Worm (Caenorhabditis elegans) whole organism, L3 larva: ENCODE measurements around the gene unc-78.

ENCODE experiments used
- ZK546.5 ChIP-seq: sonication (generic microtip); optimal IDR thresholded peaks from 2 replicates; lab custom pipeline; 2017; ENCODE audit warnings: missing biosample characterization, missing genetic modification characterization
- aly-2 ChIP-seq: fragments of 150-350 bp; optimal IDR thresholded peaks from 2 replicates; lab custom pipeline; 2014; ENCODE audit warnings: missing biosample characterization, missing genetic modification characterization
- ama-1 ChIP-seq: fragments of 150-350 bp; optimal IDR thresholded peaks from 2 replicates; lab custom pipeline; 2018
- ceh-9 ChIP-seq: sonication (generic microtip); optimal IDR thresholded peaks from 2 replicates; lab custom pipeline; 2018; ENCODE audit warnings: missing biosample characterization, missing genetic modification characterization
- daf-12 ChIP-seq: fragments of 150-350 bp; optimal IDR thresholded peaks from 2 replicates; lab custom pipeline; 2014; ENCODE audit warnings: missing biosample characterization, missing genetic modification reagents, missing genetic modification characterization
- egl-27 ChIP-seq: sonication (generic microtip); optimal IDR thresholded peaks from 4 replicates; lab custom pipeline; 2017; ENCODE audit warnings: missing biosample characterization, missing genetic modification reagents, missing genetic modification characterization
- fkh-2 ChIP-seq: fragments of 150-350 bp; optimal IDR thresholded peaks from 2 replicates; lab custom pipeline; 2014; ENCODE audit warnings: missing biosample characterization, missing genetic modification reagents, missing genetic modification characterization
- fos-1 ChIP-seq: fragments of 150-350 bp; optimal IDR thresholded peaks from 2 replicates; lab custom pipeline; 2014; ENCODE audit warnings: missing biosample characterization, missing genetic modification characterization
- lin-15B ChIP-seq: fragments of 150-350 bp; optimal IDR thresholded peaks from 2 replicates; lab custom pipeline; 2014; ENCODE audit warnings: missing biosample characterization, missing genetic modification characterization
- mdl-1 ChIP-seq: fragments of 150-350 bp; optimal IDR thresholded peaks from 2 replicates; lab custom pipeline; 2014; ENCODE audit warnings: missing biosample characterization, missing genetic modification characterization
- mml-1 ChIP-seq: fragments of 150-350 bp; sonication (generic microtip); optimal IDR thresholded peaks from 3 replicates; lab custom pipeline; 2014; ENCODE audit warnings: missing biosample characterization, missing genetic modification characterization
- nhr-12 ChIP-seq: fragments of 150-350 bp; optimal IDR thresholded peaks from 2 replicates; lab custom pipeline; 2014; ENCODE audit warnings: missing biosample characterization, missing genetic modification characterization
- nhr-23 ChIP-seq: fragments of 150-350 bp; optimal IDR thresholded peaks from 2 replicates; lab custom pipeline; 2014; ENCODE audit warnings: missing biosample characterization, missing genetic modification reagents, missing genetic modification characterization
- nhr-237 ChIP-seq: fragments of 150-350 bp; optimal IDR thresholded peaks from 2 replicates; lab custom pipeline; 2014; ENCODE audit warnings: missing biosample characterization, missing genetic modification characterization
- nhr-25 ChIP-seq: sonication (generic microtip); optimal IDR thresholded peaks from 2 replicates; lab custom pipeline; 2017; ENCODE audit warnings: missing biosample characterization, missing genetic modification characterization
- nhr-43 ChIP-seq: sonication (generic microtip); optimal IDR thresholded peaks from 2 replicates; lab custom pipeline; 2016; ENCODE audit warnings: mild to moderate bottlenecking, missing genetic modification characterization, missing compliant biosample characterization; ENCODE audit not compliant: poor library complexity, severe bottlenecking
- nhr-67 ChIP-seq: fragments of 150-350 bp; optimal IDR thresholded peaks from 2 replicates; lab custom pipeline; 2014; ENCODE audit warnings: missing biosample characterization, missing genetic modification characterization
- nhr-77 ChIP-seq: fragments of 150-350 bp; optimal IDR thresholded peaks from 2 replicates; lab custom pipeline; 2014; ENCODE audit warnings: missing biosample characterization, missing genetic modification characterization
- pha-4 ChIP-seq: fragments of 150-350 bp; optimal IDR thresholded peaks from 2 replicates; lab custom pipeline; 2014; ENCODE audit warnings: missing biosample characterization, missing genetic modification reagents, missing genetic modification characterization
- tbx-2 ChIP-seq: sonication (generic microtip); optimal IDR thresholded peaks from 2 replicates; lab custom pipeline; 2016; ENCODE audit warnings: mild to moderate bottlenecking, missing genetic modification characterization, missing compliant biosample characterization
- unc-39 ChIP-seq: sonication (generic microtip); optimal IDR thresholded peaks from 4 replicates; lab custom pipeline; 2017; ENCODE audit warnings: missing biosample characterization, missing genetic modification characterization
- ztf-11 ChIP-seq: fragments of 150-350 bp; optimal IDR thresholded peaks from 2 replicates; lab custom pipeline; 2014; ENCODE audit warnings: missing biosample characterization, missing genetic modification characterization
- ztf-4 ChIP-seq: fragments of 150-350 bp; optimal IDR thresholded peaks from 2 replicates; lab custom pipeline; 2014; ENCODE audit warnings: missing biosample characterization, missing genetic modification characterization

unc-78 gene

DNA sequence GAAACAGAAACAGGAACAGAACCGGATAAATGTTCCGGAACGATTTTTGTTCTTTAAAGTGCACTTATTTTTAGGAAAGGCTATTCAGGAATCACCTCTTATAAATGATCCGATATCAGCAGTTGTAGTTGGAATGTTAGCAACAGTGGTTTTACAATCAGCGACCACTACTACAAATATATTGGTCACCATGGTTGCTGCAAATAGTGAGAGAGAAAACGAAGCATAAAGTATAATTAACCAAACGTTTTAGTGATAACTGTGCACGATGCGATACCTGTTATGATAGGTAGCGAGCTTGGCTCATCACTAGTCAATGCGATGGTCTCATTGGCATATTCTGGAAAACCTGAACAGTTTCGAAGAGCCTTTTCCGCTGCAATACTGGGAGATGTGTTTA lies 42.0 kb downstream of the unc-78 start:
- no peak for TF ChIP-seq lin-15B (tag; lab: Kevin White, UChicago)
- TF ChIP-seq nhr-23: no peak
- TF ChIP-seq ztf-11 (tag; lab: Kevin White, UChicago): no peak
- no peak for TF ChIP-seq fos-1 (tag; lab: Kevin White, UChicago)
- no peak for TF ChIP-seq fkh-2
- TF ChIP-seq ceh-9 (tag; lab: Kevin White, UChicago): no peak
- TF ChIP-seq ama-1 (lab: Kevin White, UChicago): no peak
- no peak for TF ChIP-seq nhr-12 (tag; lab: Kevin White, UChicago)
- TF ChIP-seq aly-2 (tag; lab: Kevin White, UChicago): no peak
- TF ChIP-seq, all 47 proteins: peak for 0

DNA sequence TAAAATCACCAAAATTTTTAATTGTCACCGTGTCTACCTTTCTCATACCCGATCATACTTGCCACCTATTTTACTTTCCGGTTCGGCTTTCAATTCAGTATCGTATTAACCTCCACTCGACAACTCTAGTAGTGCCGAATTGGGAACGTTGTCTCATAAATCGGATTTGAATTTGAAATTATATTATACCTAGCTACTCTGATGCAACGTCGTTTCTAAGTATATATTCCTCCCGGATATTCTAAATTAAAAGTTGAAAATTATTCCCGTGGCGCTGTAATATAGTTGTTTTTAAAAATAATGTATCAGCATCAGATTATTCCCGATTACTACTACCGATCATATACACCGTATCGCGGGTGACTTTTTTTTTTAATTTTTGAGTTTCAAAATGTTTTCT lies 42.8 kb downstream of the unc-78 start, which contains the start of gene ZK563.2:
ZK563.2 (plus strand) TSS at position 301 of the 400 bp plus-strand sequence.
- TF ChIP-seq daf-12 (tag; lab: Kevin White, UChicago) (no peak), ZK546.5 (tag; lab: Kevin White, UChicago) (no peak), egl-27 (no peak)

DNA sequence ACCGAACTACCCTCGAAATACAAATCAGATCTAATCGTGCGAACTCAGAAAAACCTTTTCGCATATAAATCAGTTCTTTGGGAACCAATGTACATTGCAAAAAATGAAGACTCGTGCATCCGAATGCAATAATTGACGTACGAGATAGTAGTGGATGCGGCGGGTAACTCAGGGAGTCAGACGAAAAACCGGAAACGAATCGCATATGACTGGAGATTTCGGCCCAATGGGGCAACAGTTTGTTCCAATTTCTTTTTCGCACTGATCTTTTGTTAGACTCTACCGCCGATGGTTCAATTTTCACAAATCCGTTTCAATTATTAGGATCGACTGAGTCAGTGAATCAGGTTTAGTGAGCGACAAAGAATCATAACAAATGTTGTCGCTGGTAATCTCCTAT lies 44.6 kb downstream of the unc-78 start:
- TF ChIP-seq nhr-25 (tag; lab: Kevin White, UChicago): no peak
- no peak for TF ChIP-seq mml-1 (tag; lab: Kevin White, UChicago)
- no peak for TF ChIP-seq ztf-4 (tag; lab: Kevin White, UChicago)
- no peak for TF ChIP-seq unc-39
- TF ChIP-seq mdl-1 (tag; lab: Kevin White, UChicago): no peak
- no peak for TF ChIP-seq nhr-23
- no peak for TF ChIP-seq pha-4 (tag; lab: Kevin White, UChicago)
- no peak for TF ChIP-seq ama-1 (lab: Kevin White, UChicago)
- TF ChIP-seq daf-12 (tag; lab: Kevin White, UChicago): no peak
- no peak for TF ChIP-seq nhr-43 (tag; lab: Kevin White, UChicago)
- TF ChIP-seq ztf-11 (tag; lab: Kevin White, UChicago): no peak
- TF ChIP-seq tbx-2: no peak

DNA sequence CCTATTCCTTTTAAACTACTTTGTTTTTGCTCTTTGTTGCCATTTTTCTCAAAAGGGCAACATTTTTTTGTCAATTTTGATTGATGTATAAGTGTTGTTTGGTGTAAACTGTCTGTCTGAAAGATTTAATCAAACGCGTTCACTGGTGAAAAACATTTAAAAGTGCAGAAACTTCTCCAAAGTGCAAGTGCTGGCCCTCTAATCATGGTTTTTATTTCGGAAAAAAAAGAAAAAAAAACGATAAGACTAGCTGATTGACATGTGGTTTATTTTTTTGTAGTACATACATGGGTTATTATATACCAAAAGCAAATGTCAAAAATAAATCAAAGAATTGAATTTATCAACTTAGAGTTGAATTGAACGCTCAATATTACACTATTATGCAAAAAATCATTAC lies 49.0 kb downstream of the unc-78 start, which contains the start of gene dhs-26:
dhs-26 (minus strand) TSS at position 116 of the 400 bp plus-strand sequence.
- TF ChIP-seq nhr-67 (tag; lab: Kevin White, UChicago) (no peak), ztf-4 (tag; lab: Kevin White, UChicago) (no peak), nhr-237 (no peak), nhr-77 (tag; lab: Kevin White, UChicago) (no peak)
